Worm (Caenorhabditis elegans): ENCODE measurements around the gene cdh-8.

cdh-8 gene

ce11 chrIV:291851-292367 lies 47.7 kb upstream of the cdh-8 start (continued):
- TF ChIP-seq B0261.1 (tag; optimal IDR thresholded peaks at IDR 0.05) (no peak), sea-2 (GFP tag; IDR thresholded peaks at IDR 0.05) (no peak), F10E7.11 (tag; optimal IDR thresholded peaks at IDR 0.05) (no peak), F52B5.7 (tag; optimal IDR thresholded peaks at IDR 0.05) (no peak), hrde-1 (tag; optimal IDR thresholded peaks at IDR 0.05; ENCODE audit: borderline replicate concordance) (no peak), ztf-28 (GFP tag; IDR thresholded peaks at IDR 0.05) (no peak), efl-1 (GFP tag; optimal IDR thresholded peaks at IDR 0.05) (no peak), D2030.7 (GFP tag; IDR thresholded peaks at IDR 0.05) (no peak), mcd-1 (GFP tag; IDR thresholded peaks at IDR 0.05) (peak; percentile 4; the same call in 1 of the 2 replicates), ceh-91 (GFP tag; IDR thresholded peaks at IDR 0.05) (no peak), ztf-18 (tag; optimal IDR thresholded peaks at IDR 0.05) (no peak), tbp1 (GFP tag; optimal IDR thresholded peaks at IDR 0.05) (peak; percentile 34)

DNA sequence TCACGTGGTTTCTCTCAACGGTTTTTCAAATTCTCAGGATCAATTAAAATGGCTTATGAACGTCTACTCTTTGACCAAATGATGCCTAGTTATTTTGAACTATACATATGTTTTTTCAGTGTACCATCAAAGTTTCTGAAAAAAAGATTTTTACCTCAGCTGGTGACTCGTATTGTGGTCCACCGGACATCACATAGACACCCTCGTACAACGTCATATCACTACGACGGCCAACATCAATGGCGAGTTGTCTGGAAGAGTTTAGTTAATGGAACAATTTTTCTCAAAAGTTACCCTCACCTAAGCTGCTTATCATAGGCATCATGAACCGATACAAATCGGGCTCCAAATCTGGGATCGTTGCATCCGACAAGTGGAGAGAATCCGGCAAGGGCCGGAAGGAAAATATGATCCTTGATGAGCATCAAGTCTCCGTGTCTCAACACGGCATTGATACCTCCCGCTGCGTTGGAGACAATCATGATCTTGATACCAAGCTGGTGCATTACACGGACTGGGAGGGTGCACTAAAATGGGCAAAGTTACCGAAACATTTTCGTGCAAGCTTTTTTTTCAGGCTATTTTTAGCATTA lies 46.3 kb upstream of the cdh-8 start:
- TF ChIP-seq mxl-1 (tag; optimal IDR thresholded peaks at IDR 0.05) (no peak), ztf-3 (GFP tag; optimal IDR thresholded peaks at IDR 0.05) (no peak), nhr-179 (tag; optimal IDR thresholded peaks at IDR 0.05) (no peak), die-1 (tag; optimal IDR thresholded peaks at IDR 0.05) (no peak), ets-4 (GFP tag; optimal IDR thresholded peaks at IDR 0.05) (no peak), Y53G8AR.9 (GFP tag; conservative IDR thresholded peaks at IDR 0.05) (0 out of 2 replicates have a peak, but pooled peaks have one; percentile 65)

- TF ChIP-seq let-526 (GFP tag; IDR thresholded peaks at IDR 0.05) (0 out of 2 replicates have a peak, but pooled peaks have one; percentile 36), cebp-2 (GFP tag; IDR thresholded peaks at IDR 0.05) (0 out of 2 replicates have a peak, but pooled peaks have one; percentile 5), lin-35 (GFP tag; optimal IDR thresholded peaks at IDR 0.05) (no peak)
Measured at ce11 chrIV:293995-294700, 45.5 kb upstream of the cdh-8 start.

- TF ChIP-seq nhr-120 (GFP tag; IDR thresholded peaks at IDR 0.05) (0 out of 2 replicates have a peak, but pooled peaks have one; percentile 17), madf-3 (GFP tag; IDR thresholded peaks at IDR 0.05) (0 out of 2 replicates have a peak, but pooled peaks have one; percentile 21), lin-26 (GFP tag; IDR thresholded peaks at IDR 0.05) (0 out of 2 replicates have a peak, but pooled peaks have one; percentile 37), cebp-1 (GFP tag; IDR thresholded peaks at IDR 0.05) (no peak), cebp-1 (tag; optimal IDR thresholded peaks at IDR 0.05) (peak; percentile 10), nfyb-1 (GFP tag; IDR thresholded peaks at IDR 0.05) (0 out of 2 replicates have a peak, but pooled peaks have one; percentile 25), fkh-3 (tag; optimal IDR thresholded peaks at IDR 0.05) (no peak), mxl-1 (tag; optimal IDR thresholded peaks at IDR 0.05) (no peak), attf-5 (GFP tag; optimal IDR thresholded peaks at IDR 0.05) (peak; percentile 9)
Measured at ce11 chrIV:294737-295136, 44.9 kb upstream of the cdh-8 start.

DNA sequence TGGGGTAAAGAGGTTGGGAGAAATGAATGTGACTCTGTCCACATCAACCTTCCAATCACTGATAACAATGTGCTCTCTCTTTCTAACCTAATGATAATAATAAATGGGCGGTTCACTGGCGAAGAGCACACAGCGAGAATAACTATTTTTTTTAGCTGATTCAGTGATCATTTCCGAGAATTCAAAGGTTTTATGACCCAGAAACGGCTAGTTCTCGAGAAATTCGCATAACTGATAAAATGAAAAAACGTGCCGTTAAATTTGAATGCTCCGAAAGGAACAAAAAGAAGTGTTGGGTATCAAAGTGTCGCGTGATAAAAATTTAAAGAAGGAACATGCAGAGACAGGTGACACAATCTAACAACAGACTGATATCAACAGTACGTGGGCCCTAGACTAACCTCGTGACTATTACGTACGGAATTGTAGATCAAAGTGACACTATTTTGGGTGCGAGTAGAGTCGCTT lies 43.8 kb upstream of the cdh-8 start:
- no peak for TF ChIP-seq xnd-1 (tag; optimal IDR thresholded peaks at IDR 0.05)
- TF ChIP-seq T07F8.4 (tag; optimal IDR thresholded peaks at IDR 0.05), result no peak
- no peak for TF ChIP-seq lsl-1 (GFP tag; optimal IDR thresholded peaks at IDR 0.05)
- 0 out of 2 replicates have a peak, but pooled peaks have one; percentile 32 for TF ChIP-seq egl-44 (GFP tag; IDR thresholded peaks at IDR 0.05)
- peak; percentile 63 for TF ChIP-seq dox-1 (GFP tag; IDR thresholded peaks at IDR 0.05)
- peak; percentile 43 for TF ChIP-seq chd-7 (tag; optimal IDR thresholded peaks at IDR 0.05)
- no peak for TF ChIP-seq ceh-27 (GFP tag; optimal IDR thresholded peaks at IDR 0.05)
- 0 out of 2 replicates have a peak, but pooled peaks have one; percentile 62 for TF ChIP-seq nhr-120 (GFP tag; IDR thresholded peaks at IDR 0.05)
- TF ChIP-seq ztf-3 (GFP tag; optimal IDR thresholded peaks at IDR 0.05), result peak; percentile 0
- no peak for TF ChIP-seq nhr-179 (tag; optimal IDR thresholded peaks at IDR 0.05)
- TF ChIP-seq ztf-6 (GFP tag; IDR thresholded peaks at IDR 0.05), result no peak
- TF ChIP-seq nhr-80 (tag; optimal IDR thresholded peaks at IDR 0.05), result peak; percentile 95
- no peak for TF ChIP-seq hrde-1 (tag; optimal IDR thresholded peaks at IDR 0.05; ENCODE audit: borderline replicate concordance)
- TF ChIP-seq C06A6.2 (GFP tag; conservative IDR thresholded peaks at IDR 0.05), result 0 out of 2 replicates have a peak, but pooled peaks have one; percentile 27

Measured in whole organism, young adult.